Worm (Caenorhabditis elegans) whole organism, young adult: Measurements from ENCODE around the gene Y82E9BL.19.

ENCODE experiments used
- Y95B8A.8 ChIP-seq: fragments of 200-800 bp; sonication (Bioruptor generic); IDR thresholded peaks from 2 replicates; pipeline ENCODE4 v1.3.6; 2022; ENCODE audit warnings: missing genetic modification reagents, missing genetic modification characterization, missing compliant biosample characterization
- atf-7 ChIP-seq: sonication (generic microtip); optimal IDR thresholded peaks from 2 replicates; lab custom pipeline; 2017; ENCODE audit warnings: mild to moderate bottlenecking, missing genetic modification characterization, missing compliant biosample characterization
- bed-1 ChIP-seq: fragments of 200-800 bp; sonication (Bioruptor generic); IDR thresholded peaks from 2 replicates; pipeline ENCODE4 v1.3.6; 2022; ENCODE audit warnings: missing genetic modification reagents, missing genetic modification characterization, missing compliant biosample characterization
- lin-26 ChIP-seq: fragments of 200-800 bp; sonication (Bioruptor generic); IDR thresholded peaks from 2 replicates; pipeline ENCODE4 v1.3.6; 2022; ENCODE audit warnings: missing genetic modification reagents, missing genetic modification characterization, missing compliant biosample characterization
- lin-35 ChIP-seq, 3 experiments: fragments of 150-350 bp in 2 of 3; sonication (generic microtip) in 1 of 3; optimal IDR thresholded peaks; 2 replicates each; lab custom pipeline; 2014 to 2018; ENCODE audit warnings: missing biosample characterization in 3 of 3, missing genetic modification characterization in 3 of 3, missing genetic modification reagents in 3 of 3

- TF ChIP-seq lin-26 (GFP tag; lab: Robert Waterston, UW) (no peak), bed-1 (GFP tag; lab: Robert Waterston, UW) (no peak), atf-7 (no peak), Y95B8A.8 (GFP tag; lab: Robert Waterston, UW) (no peak), lin-35 (GFP tag; optimal IDR thresholded peaks at IDR 0.05; lab: Kevin White, UChicago) (no peak)
Measured at ce11 chrIII:1374355-1374807, 42.6 kb downstream of the Y82E9BL.19 start, which contains the start of gene Y82E9BR.20.
